Worm (Caenorhabditis elegans): ENCODE data around the gene qdpr-1.

Gene qdpr-1

ce11 chrIII:13359847-13360246 lies 33.9 kb upstream of the qdpr-1 start:
- TF ChIP-seq unc-55 (GFP tag; optimal IDR thresholded peaks at IDR 0.05) (no peak), hlh-15 (tag; optimal IDR thresholded peaks at IDR 0.05) (no peak), ceh-2 (tag; optimal IDR thresholded peaks at IDR 0.05) (peak; percentile 61), fkh-6 (tag; optimal IDR thresholded peaks at IDR 0.05) (peak; percentile 18), rnt-1 (tag; optimal IDR thresholded peaks at IDR 0.05) (peak; percentile 48), hlh-30 (tag; optimal IDR thresholded peaks at IDR 0.05; ENCODE audit: insufficient read depth) (peak; percentile 67), nfya-1 (tag; optimal IDR thresholded peaks at IDR 0.05) (peak; percentile 71), elt-2 (tag; optimal IDR thresholded peaks at IDR 0.05) (no peak), C08G9.2 (tag; optimal IDR thresholded peaks at IDR 0.05) (peak; percentile 38), tbx-2 (tag; optimal IDR thresholded peaks at IDR 0.05) (peak; percentile 68), ets-4 (tag; optimal IDR thresholded peaks at IDR 0.05) (peak; percentile 21), fax-1 (tag; optimal IDR thresholded peaks at IDR 0.05) (no peak), ref-2 (tag; optimal IDR thresholded peaks at IDR 0.05) (peak; percentile 35), F13H6.1 (tag; optimal IDR thresholded peaks at IDR 0.05) (peak; percentile 23), ceh-31 (tag; optimal IDR thresholded peaks at IDR 0.05) (peak; percentile 84), unc-42 (tag; optimal IDR thresholded peaks at IDR 0.05) (peak; percentile 39)

ce11 chrIII:13370980-13371379 lies 22.7 kb upstream of the qdpr-1 start, which contains the start of gene T03F6.9:
T03F6.9 (minus strand) TSS chrIII:13371080.
- TF ChIP-seq lim-6 (tag; optimal IDR thresholded peaks at IDR 0.05) (no peak), K09A11.1 (tag; optimal IDR thresholded peaks at IDR 0.05; ENCODE audit: insufficient read depth) (no peak), ceh-18 (tag; optimal IDR thresholded peaks at IDR 0.05) (no peak), ceh-14 (tag; optimal IDR thresholded peaks at IDR 0.05) (no peak), pat-9 (tag; optimal IDR thresholded peaks at IDR 0.05) (no peak)

- TF ChIP-seq ceh-31 (tag; optimal IDR thresholded peaks at IDR 0.05), result peak; percentile 12
- TF ChIP-seq unc-42 (tag; optimal IDR thresholded peaks at IDR 0.05), result peak; percentile 83
- TF ChIP-seq dve-1 (tag; optimal IDR thresholded peaks at IDR 0.05), result no peak
Measured at ce11 chrIII:13376304-13376760, 17.4 kb upstream of the qdpr-1 start, which contains the start of gene lis-1. lis-1 (minus strand) TSS chrIII:13376710.

- no peak for TF ChIP-seq K02D7.2 (tag; optimal IDR thresholded peaks at IDR 0.05)
- peak; percentile 9 for TF ChIP-seq unc-42 (tag; optimal IDR thresholded peaks at IDR 0.05)
- peak; percentile 15 for TF ChIP-seq ceh-31 (tag; optimal IDR thresholded peaks at IDR 0.05)
- no peak for TF ChIP-seq madf-2 (tag; optimal IDR thresholded peaks at IDR 0.05)
- peak; percentile 25 for TF ChIP-seq elt-2 (tag; optimal IDR thresholded peaks at IDR 0.05)
- peak; percentile 83 for TF ChIP-seq nfya-1 (tag; optimal IDR thresholded peaks at IDR 0.05)
Measured at ce11 chrIII:13377249-13377648, 16.5 kb upstream of the qdpr-1 start.

- TF ChIP-seq hlh-6 (tag; optimal IDR thresholded peaks at IDR 0.05) (no peak), C38D4.7 (GFP tag; optimal IDR thresholded peaks at IDR 0.05) (no peak), ceh-6 (GFP tag; optimal IDR thresholded peaks at IDR 0.05) (no peak), ceh-2 (tag; optimal IDR thresholded peaks at IDR 0.05) (no peak), fax-1 (tag; optimal IDR thresholded peaks at IDR 0.05) (no peak), tbx-7 (tag; optimal IDR thresholded peaks at IDR 0.05) (no peak), gmeb-2 (tag; optimal IDR thresholded peaks at IDR 0.05) (no peak), ets-4 (tag; optimal IDR thresholded peaks at IDR 0.05) (no peak), ztf-16 (tag; optimal IDR thresholded peaks at IDR 0.05) (no peak), pat-9 (tag; optimal IDR thresholded peaks at IDR 0.05) (no peak), tbx-2 (tag; optimal IDR thresholded peaks at IDR 0.05) (no peak), elt-4 (tag; optimal IDR thresholded peaks at IDR 0.05) (no peak), pha-2 (tag; optimal IDR thresholded peaks at IDR 0.05) (no peak), K02D7.2 (tag; optimal IDR thresholded peaks at IDR 0.05) (no peak), ceh-45 (GFP tag; IDR thresholded peaks at IDR 0.05) (no peak), mec-3 (tag; optimal IDR thresholded peaks at IDR 0.05; ENCODE audit: borderline replicate concordance) (no peak), fkh-10 (GFP tag; optimal IDR thresholded peaks at IDR 0.05) (no peak), npax-4 (tag; optimal IDR thresholded peaks at IDR 0.05) (no peak), ceh-19 (GFP tag; optimal IDR thresholded peaks at IDR 0.05) (no peak)
Measured at ce11 chrIII:13378242-13378641, 15.5 kb upstream of the qdpr-1 start, which contains the start of gene T03F6.10. T03F6.10 (minus strand) TSS chrIII:13378342.
